Worm (Caenorhabditis elegans): Measurements from ENCODE around the gene F10E7.5.

Gene F10E7.5

DNA sequence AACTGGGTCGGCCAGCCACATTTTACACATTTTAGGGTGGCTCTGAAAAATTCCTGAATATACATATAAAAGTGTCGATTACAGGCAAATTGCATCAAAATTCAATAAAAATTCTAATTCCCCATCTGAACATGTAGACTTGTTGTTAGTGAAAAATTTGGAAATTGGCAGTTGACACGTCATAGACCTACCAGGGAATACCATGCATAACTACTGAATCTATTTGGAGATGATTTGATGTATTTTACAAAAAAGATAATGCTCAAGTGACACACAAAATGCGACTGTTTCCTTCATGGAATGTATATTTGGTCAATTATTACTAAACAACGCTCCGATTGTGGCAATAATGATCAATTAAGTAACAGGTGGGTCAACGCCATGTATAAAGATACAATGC lies 14.7 kb downstream of the F10E7.5 start, which contains the start of gene F10E7.1:
F10E7.1 (plus strand) TSS at position 301 of the 400 bp plus-strand sequence.
- no peak for TF ChIP-seq B0336.3 (GFP tag; IDR thresholded peaks at IDR 0.05)
- no peak for TF ChIP-seq madf-8 (GFP tag; conservative IDR thresholded peaks at IDR 0.05)
- TF ChIP-seq nfya-1 (tag; optimal IDR thresholded peaks at IDR 0.05; ENCODE audit: borderline replicate concordance, insufficient read depth) = no peak
- no peak for TF ChIP-seq F57A8.1 (GFP tag; optimal IDR thresholded peaks at IDR 0.05)
- no peak for TF ChIP-seq mes-4 (tag; optimal IDR thresholded peaks at IDR 0.05)
- TF ChIP-seq ets-4 (GFP tag; optimal IDR thresholded peaks at IDR 0.05) = no peak
- TF ChIP-seq ama-1 (optimal IDR thresholded peaks at IDR 0.05) = no peak
- no peak for TF ChIP-seq ama-1 (GFP tag; optimal IDR thresholded peaks at IDR 0.05)
- no peak for TF ChIP-seq lin-54 (GFP tag; optimal IDR thresholded peaks at IDR 0.05)
- no peak for TF ChIP-seq ceh-100 (GFP tag; IDR thresholded peaks at IDR 0.05)
- TF ChIP-seq lin-26 (GFP tag; IDR thresholded peaks at IDR 0.05) = no peak
- no peak for TF ChIP-seq madf-3 (GFP tag; IDR thresholded peaks at IDR 0.05)
- TF ChIP-seq hlh-26 (GFP tag; conservative IDR thresholded peaks at IDR 0.05) = no peak

DNA sequence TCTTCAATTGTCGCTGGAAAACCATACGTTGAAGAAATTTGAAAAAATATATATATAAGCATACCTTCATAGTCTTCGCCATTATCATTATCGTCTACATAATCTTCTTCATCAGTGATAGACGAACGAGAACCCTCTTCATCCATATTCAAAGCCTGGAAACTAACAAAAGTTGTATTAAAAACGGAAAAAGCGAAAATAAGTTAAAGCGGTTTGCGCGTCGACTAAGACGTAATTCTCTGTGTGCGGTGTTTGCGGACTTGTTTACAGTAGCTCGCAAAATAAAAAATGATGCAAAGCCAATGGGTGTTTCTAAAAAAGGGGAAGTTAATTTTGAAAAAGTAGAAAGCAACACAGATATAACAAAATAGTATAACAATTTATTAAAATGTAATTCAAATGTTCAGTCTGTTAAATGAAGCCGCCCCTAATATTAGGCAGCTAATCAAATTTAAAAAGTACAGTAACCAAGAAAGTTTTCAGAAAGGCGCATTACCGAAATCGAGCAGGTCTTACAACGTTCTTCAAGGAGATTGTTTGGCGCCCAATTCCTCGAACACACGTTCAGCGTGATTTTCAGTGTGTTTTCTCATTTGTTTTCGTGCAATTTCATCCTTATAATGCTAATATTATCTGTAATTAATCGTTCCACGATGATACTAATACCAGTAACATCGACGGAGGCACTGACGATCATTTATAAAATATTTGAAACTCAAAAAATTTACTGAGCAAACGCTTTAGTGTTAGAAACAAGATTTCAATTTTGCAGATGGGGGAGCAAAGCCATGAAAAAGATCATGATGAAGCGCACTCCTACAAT lies 20.3 kb downstream of the F10E7.5 start, which contains the start of the genes T07F8.4 and gld-3:
T07F8.4 (minus strand) TSS at position 162 of the 823 bp plus-strand sequence.
gld-3 (plus strand) TSS at position 773 of the 823 bp plus-strand sequence.
- TF ChIP-seq madf-6 (GFP tag; IDR thresholded peaks at IDR 0.05) (peak; percentile 93), mes-4 (tag; optimal IDR thresholded peaks at IDR 0.05) (no peak), sea-2 (GFP tag; IDR thresholded peaks at IDR 0.05) (no peak), nfya-2 (GFP tag; IDR thresholded peaks at IDR 0.05) (no peak), dpl-1 (GFP tag; optimal IDR thresholded peaks at IDR 0.05) (peak; percentile 29), him-1 (tag; optimal IDR thresholded peaks at IDR 0.05) (peak; percentile 24), tlf-1 (GFP tag; optimal IDR thresholded peaks at IDR 0.05) (no peak), snpc-1.1 (tag; optimal IDR thresholded peaks at IDR 0.05; ENCODE audit: insufficient read depth) (no peak), hlh-26 (GFP tag; conservative IDR thresholded peaks at IDR 0.05) (no peak), sdz-38 (tag; optimal IDR thresholded peaks at IDR 0.05) (no peak), chd-7 (tag; optimal IDR thresholded peaks at IDR 0.05) (no peak), hlh-12 (tag; optimal IDR thresholded peaks at IDR 0.05) (no peak), mcd-1 (GFP tag; IDR thresholded peaks at IDR 0.05) (no peak), cebp-2 (GFP tag; IDR thresholded peaks at IDR 0.05) (no peak), K12H6.12 (tag; optimal IDR thresholded peaks at IDR 0.05) (no peak), F22D6.2 (tag; optimal IDR thresholded peaks at IDR 0.05) (no peak), C06A6.2 (GFP tag; conservative IDR thresholded peaks at IDR 0.05) (no peak), ccch-3 (GFP tag; optimal IDR thresholded peaks at IDR 0.05) (no peak), snpc-4 (GFP tag; optimal IDR thresholded peaks at IDR 0.05) (no peak), snpc-4 (tag; optimal IDR thresholded peaks at IDR 0.05) (peak in 2 of 4 experiments; percentile 15 to 32), F49E8.2 (tag; optimal IDR thresholded peaks at IDR 0.05; ENCODE audit: insufficient read depth) (peak; percentile 58), efl-1 (GFP tag; optimal IDR thresholded peaks at IDR 0.05) (peak; percentile 82), nhr-179 (tag; optimal IDR thresholded peaks at IDR 0.05) (no peak), aptf-3 (GFP tag; IDR thresholded peaks at IDR 0.05) (no peak), ceh-91 (GFP tag; IDR thresholded peaks at IDR 0.05) (peak; percentile 80), dpff-1 (tag; optimal IDR thresholded peaks at IDR 0.05) (no peak), ets-4 (GFP tag; optimal IDR thresholded peaks at IDR 0.05) (no peak), Y95B8A.8 (GFP tag; IDR thresholded peaks at IDR 0.05) (0 out of 2 replicates have a peak, but pooled peaks have one; percentile 37), pbrm-1 (GFP tag; IDR thresholded peaks at IDR 0.05) (no peak), tbx-9 (tag; optimal IDR thresholded peaks at IDR 0.05; ENCODE audit: borderline replicate concordance) (no peak), F57C9.4 (tag; optimal IDR thresholded peaks at IDR 0.05) (no peak), T07F8.4 (tag; optimal IDR thresholded peaks at IDR 0.05) (no peak), aptf-2 (GFP tag; conservative IDR thresholded peaks at IDR 0.05) (no peak), nhr-120 (GFP tag; IDR thresholded peaks at IDR 0.05) (no peak), ztf-18 (tag; optimal IDR thresholded peaks at IDR 0.05) (peak; percentile 35), let-607 (tag; optimal IDR thresholded peaks at IDR 0.05) (no peak), let-526 (GFP tag; IDR thresholded peaks at IDR 0.05) (no peak)

Measured in whole organism, young adult.